Worm (Caenorhabditis elegans) whole organism, midembryonic: Measurements from ENCODE around the gene fbxa-210.

Source experiments
- T22C8.4 ChIP-seq: fragments of 200-800 bp; sonication (Bioruptor generic); IDR thresholded peaks from 2 replicates; pipeline ENCODE4 v1.3.6; 2022; ENCODE audit warnings: missing genetic modification characterization, missing compliant biosample characterization
- cog-1 ChIP-seq: sonication (generic microtip); optimal IDR thresholded peaks from 2 replicates; lab custom pipeline; 2016; ENCODE audit warnings: missing genetic modification characterization, missing compliant biosample characterization
- flt-1 ChIP-seq: fragments of 200-800 bp; sonication (Bioruptor generic); IDR thresholded peaks from 2 replicates; pipeline ENCODE4 v1.3.6; 2022; ENCODE audit warnings: missing genetic modification characterization, missing compliant biosample characterization
- klf-2 ChIP-seq: fragments of 200-800 bp; sonication (Bioruptor generic); conservative IDR thresholded peaks from 2 replicates; pipeline ENCODE4 v1.3.6; 2022; ENCODE audit warnings: missing genetic modification reagents, missing genetic modification characterization, missing compliant biosample characterization
- med-1 ChIP-seq: sonication (generic microtip); optimal IDR thresholded peaks from 2 replicates; lab custom pipeline; 2017; ENCODE audit warnings: missing genetic modification characterization, mild to moderate bottlenecking, missing compliant biosample characterization, antibody characterized with exemption, missing genetic modification reagents; ENCODE audit not compliant: insufficient read depth
- ref-1 ChIP-seq: fragments of 200-800 bp; sonication (Bioruptor generic); conservative IDR thresholded peaks from 2 replicates; pipeline ENCODE4 v1.3.6; 2022; ENCODE audit warnings: missing genetic modification reagents, missing genetic modification characterization, missing compliant biosample characterization
- tab-1 ChIP-seq: fragments of 200-800 bp; sonication (Bioruptor generic); IDR thresholded peaks from 2 replicates; pipeline ENCODE4 v1.3.6; 2022; ENCODE audit warnings: missing genetic modification characterization, missing compliant biosample characterization
- ztf-23 ChIP-seq: fragments of 200-800 bp; sonication (Bioruptor generic); IDR thresholded peaks from 2 replicates; pipeline ENCODE4 v1.3.6; 2022; ENCODE audit warnings: missing genetic modification reagents, missing genetic modification characterization, missing compliant biosample characterization
- ztf-29 ChIP-seq: fragments of 200-800 bp; sonication (Bioruptor generic); IDR thresholded peaks from 2 replicates; pipeline ENCODE4 v1.3.6; 2022; ENCODE audit warnings: missing genetic modification reagents, missing genetic modification characterization, missing compliant biosample characterization

fbxa-210 gene

DNA sequence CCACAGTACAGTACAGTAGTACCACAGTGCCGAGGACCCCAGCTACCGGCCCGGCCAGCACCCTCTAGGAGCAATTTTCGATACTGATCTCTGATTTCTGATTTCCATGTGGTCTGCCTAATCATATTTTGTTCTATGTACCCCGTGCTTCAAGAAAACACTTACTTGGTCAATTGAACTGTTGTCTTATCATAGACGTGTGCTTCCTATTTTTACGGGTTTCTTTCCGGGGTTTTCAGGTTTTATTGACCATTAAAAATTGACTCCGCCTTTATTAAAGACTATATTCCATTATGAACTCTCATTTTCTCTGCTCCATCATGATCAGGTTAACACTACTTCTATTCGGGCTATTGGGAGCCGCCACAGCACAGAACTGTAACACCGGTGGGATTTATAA is 32.5 kb downstream of the fbxa-210 start, which contains the start of gene clec-48:
clec-48 (plus strand) TSS at position 320 of the 400 bp plus-strand sequence.
- TF ChIP-seq klf-2 (GFP tag; lab: Robert Waterston, UW) (no peak), cog-1 (tag; lab: Kevin White, UChicago) (no peak), flt-1 (GFP tag; lab: Robert Waterston, UW) (no peak), ref-1 (GFP tag; lab: Robert Waterston, UW) (no peak), ztf-23 (GFP tag; lab: Robert Waterston, UW) (no peak), tab-1 (no peak), ztf-29 (GFP tag; lab: Robert Waterston, UW) (no peak), T22C8.4 (GFP tag; lab: Robert Waterston, UW) (no peak), med-1 (GFP tag; lab: Kevin White, UChicago) (no peak)

DNA sequence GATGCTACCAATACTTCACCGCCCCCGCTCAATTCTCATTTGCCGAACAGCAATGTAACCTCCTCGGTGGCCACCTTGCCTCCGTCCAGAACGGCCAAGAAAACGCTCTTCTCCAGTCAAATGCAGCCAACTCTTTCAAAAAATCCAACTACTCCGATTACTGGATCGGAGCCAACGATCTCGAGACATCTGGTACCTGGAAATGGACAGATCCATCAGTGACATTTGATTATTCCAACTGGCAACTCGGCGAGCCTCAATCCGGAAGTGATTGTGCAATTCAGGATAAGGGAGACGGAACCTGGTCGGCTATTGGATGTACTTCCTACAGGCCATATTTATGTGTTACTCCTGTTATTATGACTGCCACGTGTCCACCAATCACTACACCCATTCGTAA is 33.0 kb downstream of the fbxa-210 start:
- TF ChIP-seq klf-2 (GFP tag; lab: Robert Waterston, UW) (no peak), ztf-29 (GFP tag; lab: Robert Waterston, UW) (no peak), med-1 (GFP tag; lab: Kevin White, UChicago) (no peak), ztf-23 (GFP tag; lab: Robert Waterston, UW) (no peak), ref-1 (GFP tag; lab: Robert Waterston, UW) (no peak), cog-1 (tag; lab: Kevin White, UChicago) (no peak), flt-1 (GFP tag; lab: Robert Waterston, UW) (no peak), T22C8.4 (GFP tag; lab: Robert Waterston, UW) (no peak), tab-1 (no peak)

DNA sequence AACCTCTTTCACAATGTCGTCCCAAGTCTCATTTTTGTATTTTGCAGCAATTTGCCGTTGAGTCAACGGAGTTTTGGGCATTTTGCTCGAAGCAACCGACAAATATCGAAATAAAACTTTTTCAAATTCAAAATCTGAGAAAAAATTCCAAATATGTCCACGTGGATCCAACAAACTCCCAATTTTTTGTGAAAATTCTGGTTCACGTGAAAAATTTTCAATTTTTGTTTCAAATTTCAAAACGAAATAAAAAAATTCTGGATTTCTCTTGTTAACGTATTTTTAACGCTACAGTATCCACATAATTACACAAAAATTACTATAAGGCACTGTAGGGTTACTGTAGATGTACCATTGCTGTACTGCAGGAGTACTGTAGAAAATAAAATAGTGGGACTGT is 36.1 kb downstream of the fbxa-210 start, which contains the start of gene C14A6.13:
C14A6.13 (minus strand) TSS at position 101 of the 400 bp plus-strand sequence.
- no peak for TF ChIP-seq med-1 (GFP tag; lab: Kevin White, UChicago)
- TF ChIP-seq ref-1 (GFP tag; lab: Robert Waterston, UW), result no peak
- no peak for TF ChIP-seq flt-1 (GFP tag; lab: Robert Waterston, UW)
- TF ChIP-seq ztf-23 (GFP tag; lab: Robert Waterston, UW), result no peak
- TF ChIP-seq klf-2 (GFP tag; lab: Robert Waterston, UW), result no peak
- no peak for TF ChIP-seq ztf-29 (GFP tag; lab: Robert Waterston, UW)
- TF ChIP-seq tab-1, result no peak
- no peak for TF ChIP-seq cog-1 (tag; lab: Kevin White, UChicago)
- no peak for TF ChIP-seq T22C8.4 (GFP tag; lab: Robert Waterston, UW)

DNA sequence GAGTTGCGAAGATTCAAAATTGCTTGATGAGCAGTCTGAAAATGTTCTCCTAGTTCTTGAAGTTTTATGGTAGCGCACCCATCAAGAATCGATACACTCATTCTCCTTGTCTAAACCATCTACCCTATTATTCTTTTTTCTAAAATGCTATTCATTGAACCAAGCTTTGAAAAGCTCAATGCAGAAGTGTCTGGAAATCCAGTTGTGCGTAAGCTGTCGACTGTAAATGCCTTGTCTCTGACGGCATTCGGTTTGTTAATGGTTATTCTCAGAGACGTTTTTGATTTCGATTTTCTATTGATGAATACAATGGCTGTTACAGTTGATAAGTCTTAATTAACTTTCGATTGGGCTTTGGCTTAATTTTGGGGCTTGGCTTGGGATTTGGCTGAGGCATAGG is 37.4 kb downstream of the fbxa-210 start, which contains the start of gene C14A6.12:
C14A6.12 (minus strand) TSS at position 101 of the 400 bp plus-strand sequence.
- TF ChIP-seq med-1 (GFP tag; lab: Kevin White, UChicago) (no peak), klf-2 (GFP tag; lab: Robert Waterston, UW) (no peak), cog-1 (tag; lab: Kevin White, UChicago) (no peak), T22C8.4 (GFP tag; lab: Robert Waterston, UW) (no peak), ztf-29 (GFP tag; lab: Robert Waterston, UW) (no peak)

DNA sequence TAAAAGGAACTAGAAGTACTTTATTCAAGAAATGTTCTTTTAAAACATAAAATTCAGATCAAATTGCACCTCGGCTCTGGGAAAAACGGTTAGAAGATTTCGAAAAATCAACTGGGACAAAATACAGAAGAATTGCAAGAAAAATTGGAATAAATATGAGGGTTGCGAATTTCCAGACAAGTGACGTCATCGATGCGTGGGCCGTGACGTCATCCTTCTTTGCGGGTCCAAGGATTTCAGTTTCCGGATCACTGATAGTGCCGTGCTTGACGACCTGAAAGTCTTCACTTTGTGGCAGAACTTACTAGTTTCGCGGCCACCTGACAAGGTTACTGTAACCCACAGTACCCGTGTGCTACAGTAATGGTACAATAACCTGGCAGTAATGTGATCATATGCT is 38.3 kb downstream of the fbxa-210 start:
- TF ChIP-seq klf-2 (GFP tag; lab: Robert Waterston, UW) (no peak), T22C8.4 (GFP tag; lab: Robert Waterston, UW) (no peak), ztf-29 (GFP tag; lab: Robert Waterston, UW) (no peak), flt-1 (GFP tag; lab: Robert Waterston, UW) (no peak), tab-1 (no peak), med-1 (GFP tag; lab: Kevin White, UChicago) (no peak), ref-1 (GFP tag; lab: Robert Waterston, UW) (no peak), ztf-23 (GFP tag; lab: Robert Waterston, UW) (no peak), cog-1 (tag; lab: Kevin White, UChicago) (no peak)

DNA sequence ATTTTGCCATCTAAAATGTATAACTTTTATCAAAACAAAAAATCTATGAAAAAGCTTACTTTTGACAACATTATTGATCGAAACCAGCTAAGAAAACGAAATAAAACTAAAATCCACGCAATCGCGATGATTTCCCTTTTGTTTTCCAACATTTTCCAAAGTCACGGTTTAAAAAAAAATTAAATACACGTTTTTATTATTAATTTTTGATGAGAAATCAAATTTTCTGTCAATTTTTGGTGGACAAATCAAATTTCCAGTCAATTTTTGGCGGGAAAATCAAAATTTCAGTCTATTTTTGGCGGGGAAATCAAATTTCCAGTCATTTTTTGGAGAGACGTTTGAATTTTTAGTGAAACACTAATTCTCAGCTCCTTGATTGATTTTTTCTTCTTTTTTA is 39.6 kb downstream of the fbxa-210 start, which contains the start of gene C14A6.5:
C14A6.5 (minus strand) TSS at position 101 of the 400 bp plus-strand sequence.
- TF ChIP-seq T22C8.4 (GFP tag; lab: Robert Waterston, UW), result no peak
- no peak for TF ChIP-seq ztf-29 (GFP tag; lab: Robert Waterston, UW)
- TF ChIP-seq tab-1, result no peak
- no peak for TF ChIP-seq cog-1 (tag; lab: Kevin White, UChicago)
- TF ChIP-seq klf-2 (GFP tag; lab: Robert Waterston, UW), result no peak
- no peak for TF ChIP-seq med-1 (GFP tag; lab: Kevin White, UChicago)
- no peak for TF ChIP-seq ref-1 (GFP tag; lab: Robert Waterston, UW)
- TF ChIP-seq flt-1 (GFP tag; lab: Robert Waterston, UW), result no peak
- no peak for TF ChIP-seq ztf-23 (GFP tag; lab: Robert Waterston, UW)

DNA sequence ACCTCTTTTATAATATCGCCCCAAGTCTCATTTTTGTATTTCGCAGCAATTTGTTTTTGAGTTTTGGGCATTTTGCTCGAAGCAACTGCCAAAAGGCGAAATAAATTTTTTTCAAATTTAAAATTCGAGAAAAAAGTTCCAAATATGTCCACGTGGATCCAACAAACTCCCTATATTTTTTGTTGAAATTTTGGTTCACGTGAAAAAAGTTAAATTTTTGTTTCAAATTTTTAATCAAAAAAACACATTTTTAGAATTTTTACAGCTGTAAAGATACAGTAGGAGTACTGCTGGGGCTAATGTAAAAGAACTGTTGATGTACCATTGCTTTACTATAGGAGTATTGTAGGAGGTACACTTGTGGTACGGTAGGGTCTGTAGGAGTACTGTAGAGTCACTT is 42.0 kb downstream of the fbxa-210 start, which contains the start of gene C14A6.6:
C14A6.6 (minus strand) TSS at position 101 of the 400 bp plus-strand sequence.
- TF ChIP-seq ztf-23 (GFP tag; lab: Robert Waterston, UW), result no peak
- no peak for TF ChIP-seq T22C8.4 (GFP tag; lab: Robert Waterston, UW)
- no peak for TF ChIP-seq ztf-29 (GFP tag; lab: Robert Waterston, UW)
- no peak for TF ChIP-seq klf-2 (GFP tag; lab: Robert Waterston, UW)
- no peak for TF ChIP-seq tab-1
- no peak for TF ChIP-seq med-1 (GFP tag; lab: Kevin White, UChicago)
- no peak for TF ChIP-seq ref-1 (GFP tag; lab: Robert Waterston, UW)
- TF ChIP-seq cog-1 (tag; lab: Kevin White, UChicago), result no peak
- TF ChIP-seq flt-1 (GFP tag; lab: Robert Waterston, UW), result no peak

DNA sequence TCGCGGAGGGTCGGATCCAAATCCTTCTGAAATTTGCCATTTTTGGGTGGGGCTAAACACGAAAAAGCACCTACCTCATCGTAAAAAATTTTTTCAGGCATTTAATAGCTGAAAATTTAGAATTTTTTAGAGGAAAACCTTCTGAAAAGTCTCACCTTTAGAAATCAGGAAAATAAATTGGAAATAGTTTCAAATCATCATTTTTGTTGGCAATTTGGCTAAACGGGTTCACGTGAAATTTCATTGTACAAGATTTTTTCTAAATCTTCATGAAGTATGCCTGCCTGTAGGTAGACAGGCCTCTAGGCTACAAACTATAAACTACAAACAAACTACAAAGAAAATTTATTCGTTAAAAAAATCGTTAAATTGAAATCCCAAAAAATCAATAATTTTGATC is 43.1 kb downstream of the fbxa-210 start, which contains the start of gene C14A6.7:
C14A6.7 (minus strand) TSS at position 101 of the 400 bp plus-strand sequence.
- TF ChIP-seq ztf-23 (GFP tag; lab: Robert Waterston, UW), result no peak
- no peak for TF ChIP-seq klf-2 (GFP tag; lab: Robert Waterston, UW)
- TF ChIP-seq tab-1, result no peak
- no peak for TF ChIP-seq T22C8.4 (GFP tag; lab: Robert Waterston, UW)
- TF ChIP-seq med-1 (GFP tag; lab: Kevin White, UChicago), result no peak
- TF ChIP-seq flt-1 (GFP tag; lab: Robert Waterston, UW), result no peak
- no peak for TF ChIP-seq ztf-29 (GFP tag; lab: Robert Waterston, UW)
- TF ChIP-seq ref-1 (GFP tag; lab: Robert Waterston, UW), result no peak
- TF ChIP-seq cog-1 (tag; lab: Kevin White, UChicago), result no peak
